Worm (Caenorhabditis elegans): ENCODE data around the gene C24B9.3.

C24B9.3 gene

DNA sequence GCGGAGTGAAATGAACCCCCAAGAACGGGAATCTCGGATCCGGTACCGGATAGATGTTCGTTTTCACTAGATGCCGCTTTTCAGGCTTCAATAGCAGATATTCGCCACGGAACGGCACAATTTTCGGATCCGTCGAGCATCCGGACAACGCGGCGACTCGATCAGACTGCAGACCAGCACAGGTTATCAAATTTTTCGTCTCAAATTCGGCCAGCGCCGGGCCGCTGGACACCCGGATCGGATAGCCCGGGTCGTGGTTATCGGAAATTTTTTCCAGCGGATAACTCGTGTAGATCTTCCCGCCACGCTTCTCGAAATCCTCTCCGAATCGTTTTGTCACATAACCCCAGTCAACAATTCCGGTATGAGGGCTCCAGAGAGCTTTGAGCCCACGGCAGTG lies 20.9 kb downstream of the C24B9.3 start:
- TF ChIP-seq zfh-2 (GFP tag; conservative IDR thresholded peaks at IDR 0.05) = peak; percentile 63
- no peak for TF ChIP-seq let-607 (tag; optimal IDR thresholded peaks at IDR 0.05)
- no peak for TF ChIP-seq egl-18 (GFP tag; IDR thresholded peaks at IDR 0.05)

DNA sequence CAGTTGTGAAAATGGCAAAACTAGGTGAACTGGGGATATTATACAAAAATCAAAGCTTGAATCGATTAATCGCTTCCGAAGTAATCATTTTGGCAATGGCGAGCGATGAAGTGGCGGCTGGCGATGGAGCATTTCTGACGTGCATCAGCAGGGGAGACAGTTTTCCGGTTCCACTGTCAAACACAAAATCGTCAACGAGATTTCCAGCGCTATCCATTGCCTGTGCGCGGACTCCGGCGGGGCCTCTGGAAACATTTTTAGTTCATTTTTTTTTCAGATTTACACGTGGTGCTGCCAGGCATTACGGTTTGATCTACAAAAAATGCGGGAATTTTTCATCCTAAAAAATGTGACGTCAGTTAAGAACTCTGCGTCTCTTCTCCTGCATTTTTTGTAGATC lies 22.8 kb downstream of the C24B9.3 start:
- TF ChIP-seq efl-1 (GFP tag; optimal IDR thresholded peaks at IDR 0.05) = no peak
- TF ChIP-seq cebp-1 (GFP tag; IDR thresholded peaks at IDR 0.05) = no peak
- TF ChIP-seq cebp-1 (tag; optimal IDR thresholded peaks at IDR 0.05) = no peak
- TF ChIP-seq somi-1 (GFP tag; optimal IDR thresholded peaks at IDR 0.05) = no peak
- TF ChIP-seq C06A6.2 (GFP tag; conservative IDR thresholded peaks at IDR 0.05) = 0 out of 2 replicates have a peak, but pooled peaks have one; percentile 14
- TF ChIP-seq D2030.7 (GFP tag; IDR thresholded peaks at IDR 0.05) = no peak
- TF ChIP-seq lir-1 (GFP tag; conservative IDR thresholded peaks at IDR 0.05) = no peak
- TF ChIP-seq snpc-4 (GFP tag; optimal IDR thresholded peaks at IDR 0.05) = no peak
- TF ChIP-seq snpc-4 (tag; optimal IDR thresholded peaks at IDR 0.05) = no peak
- no peak for TF ChIP-seq tlf-1 (GFP tag; optimal IDR thresholded peaks at IDR 0.05)
- no peak for TF ChIP-seq aptf-2 (GFP tag; conservative IDR thresholded peaks at IDR 0.05)
- peak; percentile 63; the same call in 1 of the 2 replicates for TF ChIP-seq Y53G8AR.9 (GFP tag; conservative IDR thresholded peaks at IDR 0.05)
- 0 out of 2 replicates have a peak, but pooled peaks have one; percentile 60 for TF ChIP-seq ztf-25 (GFP tag; IDR thresholded peaks at IDR 0.05)
- TF ChIP-seq egl-44 (GFP tag; IDR thresholded peaks at IDR 0.05) = no peak
- TF ChIP-seq nfyb-1 (GFP tag; IDR thresholded peaks at IDR 0.05) = 0 out of 2 replicates have a peak, but pooled peaks have one; percentile 10
- no peak for TF ChIP-seq pha-4 (tag; optimal IDR thresholded peaks at IDR 0.05)
- 0 out of 2 replicates have a peak, but pooled peaks have one; percentile 5 for TF ChIP-seq Y95B8A.8 (GFP tag; IDR thresholded peaks at IDR 0.05)
- no peak for TF ChIP-seq hmg-20 (GFP tag; IDR thresholded peaks at IDR 0.05)

DNA sequence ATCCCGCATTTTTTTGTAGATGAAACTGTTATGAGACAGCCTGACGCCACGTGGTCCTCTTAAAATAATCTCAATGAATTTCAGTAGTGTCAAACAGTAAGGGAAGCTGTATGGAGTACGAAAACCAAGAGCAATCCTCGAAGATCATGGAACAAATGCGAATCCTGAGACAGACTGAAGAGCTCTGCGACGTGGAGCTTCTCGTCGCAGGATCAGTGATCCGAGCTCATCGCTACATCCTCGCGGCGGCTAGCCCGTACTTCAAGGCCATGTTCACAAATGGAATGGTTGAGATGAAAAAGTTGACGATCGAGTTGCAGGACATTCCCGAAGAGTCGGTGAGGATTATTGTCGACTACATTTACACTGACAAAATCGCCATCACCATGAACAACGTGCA lies 27.2 kb downstream of the C24B9.3 start:
- TF ChIP-seq dox-1 (GFP tag; IDR thresholded peaks at IDR 0.05) (no peak), ets-4 (GFP tag; optimal IDR thresholded peaks at IDR 0.05) (no peak), dpff-1 (tag; optimal IDR thresholded peaks at IDR 0.05) (no peak), him-1 (tag; optimal IDR thresholded peaks at IDR 0.05) (no peak), fkh-3 (tag; optimal IDR thresholded peaks at IDR 0.05) (no peak), ztf-6 (GFP tag; IDR thresholded peaks at IDR 0.05) (no peak), snpc-3.4 (tag; optimal IDR thresholded peaks at IDR 0.05) (no peak), ama-1 (optimal IDR thresholded peaks at IDR 0.05) (no peak), ama-1 (GFP tag; optimal IDR thresholded peaks at IDR 0.05) (no peak), nhr-90 (tag; optimal IDR thresholded peaks at IDR 0.05) (no peak), Y79H2A.3 (GFP tag; conservative IDR thresholded peaks at IDR 0.05) (no peak), mel-28 (tag; optimal IDR thresholded peaks at IDR 0.05; ENCODE audit: borderline replicate concordance) (no peak), lsl-1 (GFP tag; optimal IDR thresholded peaks at IDR 0.05) (no peak), mes-4 (tag; optimal IDR thresholded peaks at IDR 0.05) (no peak), bed-2 (GFP tag; IDR thresholded peaks at IDR 0.05) (no peak)

- TF ChIP-seq K11D2.4 (GFP tag; IDR thresholded peaks at IDR 0.05) (no peak), rec-8 (tag; optimal IDR thresholded peaks at IDR 0.05) (no peak), ama-1 (optimal IDR thresholded peaks at IDR 0.05) (no peak), ama-1 (GFP tag; optimal IDR thresholded peaks at IDR 0.05) (no peak), aptf-3 (GFP tag; IDR thresholded peaks at IDR 0.05) (no peak), hlh-26 (GFP tag; conservative IDR thresholded peaks at IDR 0.05) (no peak), Y56A3A.18 (GFP tag; IDR thresholded peaks at IDR 0.05) (no peak), die-1 (tag; optimal IDR thresholded peaks at IDR 0.05) (no peak)
These were observed 27.9 kb downstream of the C24B9.3 start for ce11 chrV:2683497-2683896.

Data from whole organism, young adult.